Worm (Caenorhabditis elegans) whole organism, early embryonic: Measurements from ENCODE around the gene C03C10.5.

Source experiments
- B0310.2 ChIP-seq: sonication (generic microtip); optimal IDR thresholded peaks from 2 replicates; lab custom pipeline; 2016; ENCODE audit warnings: mild to moderate bottlenecking, missing genetic modification characterization, missing compliant biosample characterization
- F13C5.2 ChIP-seq: sonication (generic microtip); optimal IDR thresholded peaks from 2 replicates; lab custom pipeline; 2017; ENCODE audit warnings: mild to moderate bottlenecking, missing genetic modification characterization, inconsistent platforms, missing compliant biosample characterization
- aly-1 ChIP-seq: sonication (generic microtip); optimal IDR thresholded peaks from 2 replicates; lab custom pipeline; 2016; ENCODE audit warnings: missing genetic modification characterization, missing compliant biosample characterization
- ama-1 ChIP-seq: fragments of 150-350 bp; optimal IDR thresholded peaks from 2 replicates; lab custom pipeline; 2014
- ceh-13 ChIP-seq: fragments of 200-800 bp; sonication (Bioruptor generic); optimal IDR thresholded peaks from 2 replicates; lab custom pipeline; 2018; ENCODE audit warnings: mild to moderate bottlenecking, missing genetic modification characterization, missing compliant biosample characterization
- ceh-36 ChIP-seq: sonication (generic microtip); optimal IDR thresholded peaks from 2 replicates; lab custom pipeline; 2016; ENCODE audit warnings: missing genetic modification characterization, inconsistent platforms, missing compliant biosample characterization
- ets-7 ChIP-seq: sonication (generic microtip); optimal IDR thresholded peaks from 2 replicates; lab custom pipeline; 2016; ENCODE audit warnings: missing genotype, missing genetic modification characterization, missing compliant biosample characterization
- flt-1 ChIP-seq: fragments of 200-800 bp; sonication (Bioruptor generic); IDR thresholded peaks from 2 replicates; pipeline ENCODE4 v1.3.6; 2022; ENCODE audit warnings: missing genetic modification characterization, missing compliant biosample characterization
- hmbx-1 ChIP-seq: sonication (generic microtip); optimal IDR thresholded peaks from 2 replicates; lab custom pipeline; 2016; ENCODE audit warnings: mild to moderate bottlenecking, missing genetic modification characterization, missing compliant biosample characterization
- hmg-4 ChIP-seq: fragments of 200-800 bp; sonication (Bioruptor generic); optimal IDR thresholded peaks from 2 replicates; lab custom pipeline; 2018; ENCODE audit warnings: mild to moderate bottlenecking, missing genetic modification characterization, missing compliant biosample characterization
- hnd-1 ChIP-seq: sonication (generic microtip); optimal IDR thresholded peaks from 2 replicates; lab custom pipeline; 2016; ENCODE audit warnings: missing genetic modification characterization, missing compliant biosample characterization
- pes-1 ChIP-seq: fragments of 200-800 bp; sonication (Bioruptor generic); IDR thresholded peaks from 2 replicates; pipeline ENCODE4 v1.3.6; 2022; ENCODE audit warnings: missing genetic modification reagents, missing genetic modification characterization, missing compliant biosample characterization
- scrt-1 ChIP-seq: fragments of 200-800 bp; sonication (Bioruptor generic); IDR thresholded peaks from 2 replicates; pipeline ENCODE4 v1.3.6; 2022; ENCODE audit warnings: missing genetic modification characterization, missing compliant biosample characterization
- sea-1 ChIP-seq: fragments of 200-800 bp; sonication (Bioruptor generic); conservative IDR thresholded peaks from 2 replicates; pipeline ENCODE4 v1.3.6; 2022; ENCODE audit warnings: missing genetic modification characterization, missing compliant biosample characterization
- tbx-11 ChIP-seq: fragments of 200-800 bp; sonication (Bioruptor generic); IDR thresholded peaks from 2 replicates; pipeline ENCODE4 v1.3.6; 2022; ENCODE audit warnings: missing genetic modification characterization, missing compliant biosample characterization
- tbx-37 ChIP-seq: fragments of 200-800 bp; sonication (Bioruptor generic); conservative IDR thresholded peaks from 2 replicates; pipeline ENCODE4 v1.3.6; 2022; ENCODE audit warnings: missing genetic modification reagents, missing genetic modification characterization, missing compliant biosample characterization
- tra-4 ChIP-seq: sonication (generic microtip); optimal IDR thresholded peaks from 2 replicates; lab custom pipeline; 2017; ENCODE audit warnings: missing genetic modification characterization, missing compliant biosample characterization

Gene C03C10.5

DNA sequence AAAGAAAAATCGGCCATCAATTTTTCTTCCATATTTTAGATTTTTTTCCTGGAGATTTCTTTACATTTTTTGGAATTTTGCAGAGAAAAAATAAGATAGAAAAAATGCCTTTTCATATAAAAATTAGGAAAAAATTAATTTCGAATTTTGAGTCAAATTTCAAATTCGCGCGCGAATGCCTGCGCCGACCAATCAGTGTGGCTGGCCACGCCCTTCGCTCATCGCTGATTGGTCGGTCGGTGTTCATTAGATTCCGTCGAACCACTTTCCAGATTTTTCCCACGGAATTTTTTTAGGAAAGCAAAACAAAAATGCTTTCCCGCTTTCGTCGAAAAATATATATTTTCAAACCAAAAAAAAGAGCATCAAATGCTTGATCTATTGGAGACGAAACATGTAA, 28.5 kb upstream of the C03C10.5 start:
- TF ChIP-seq aly-1 (tag; lab: Kevin White, UChicago): no peak

DNA sequence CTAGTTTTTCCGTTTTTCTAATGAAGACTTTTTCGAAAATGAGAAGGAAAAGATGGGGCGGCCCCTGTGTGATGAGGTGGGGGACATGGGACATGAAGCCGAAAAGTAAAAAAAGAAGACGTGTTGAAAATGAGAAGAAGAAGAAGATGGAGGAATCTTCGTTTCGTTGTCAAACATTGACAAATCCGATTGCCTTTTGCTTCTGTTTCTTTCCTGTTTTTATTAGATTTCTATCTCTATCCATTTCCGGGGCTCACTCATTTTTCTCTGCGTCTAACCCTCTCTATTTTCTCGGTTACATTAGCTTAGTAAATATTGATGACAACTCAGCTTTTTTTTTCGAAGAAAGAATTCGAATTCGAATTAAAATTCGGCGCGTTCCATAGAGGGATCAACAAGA, 27.8 kb upstream of the C03C10.5 start:
- TF ChIP-seq aly-1 (tag; lab: Kevin White, UChicago) (no peak), tbx-11 (GFP tag; lab: Robert Waterston, UW) (no peak), flt-1 (GFP tag; lab: Robert Waterston, UW) (no peak), ceh-13 (GFP tag; lab: Kevin White, UChicago) (no peak), hmbx-1 (tag; lab: Kevin White, UChicago) (no peak)

- no peak for TF ChIP-seq flt-1 (GFP tag; lab: Robert Waterston, UW)
Observed at ce11 chrIII:4115085-4115484, 23.2 kb upstream of the C03C10.5 start, which contains the start of gene unc-103. TSS of gene unc-103 (plus strand) at chrIII:4115385.

ce11 chrIII:4113594-4113993, 21.7 kb upstream of the C03C10.5 start:
- TF ChIP-seq hnd-1 (tag; lab: Kevin White, UChicago) (no peak), F13C5.2 (no peak), flt-1 (GFP tag; lab: Robert Waterston, UW) (no peak), B0310.2 (tag; lab: Kevin White, UChicago) (no peak), tra-4 (tag; lab: Kevin White, UChicago) (no peak), ets-7 (tag; lab: Kevin White, UChicago) (no peak)

ce11 chrIII:4107929-4108520, 16.1 kb upstream of the C03C10.5 start:
- TF ChIP-seq hmbx-1 (tag; lab: Kevin White, UChicago): no peak
- TF ChIP-seq sea-1: no peak
- TF ChIP-seq tbx-11 (GFP tag; lab: Robert Waterston, UW): no peak
- TF ChIP-seq scrt-1: no peak

- TF ChIP-seq pes-1 (GFP tag; lab: Robert Waterston, UW): no peak
- no peak for TF ChIP-seq aly-1 (tag; lab: Kevin White, UChicago)
- no peak for TF ChIP-seq F13C5.2
- no peak for TF ChIP-seq hmg-4 (GFP tag; lab: Kevin White, UChicago)
- no peak for TF ChIP-seq tra-4 (tag; lab: Kevin White, UChicago)
- TF ChIP-seq B0310.2 (tag; lab: Kevin White, UChicago): no peak
- TF ChIP-seq ama-1 (lab: Kevin White, UChicago): no peak
- no peak for TF ChIP-seq ceh-36 (tag; lab: Kevin White, UChicago)
- no peak for TF ChIP-seq tbx-37 (GFP tag; lab: Robert Waterston, UW)
- no peak for TF ChIP-seq flt-1 (GFP tag; lab: Robert Waterston, UW)
- no peak for TF ChIP-seq hnd-1 (tag; lab: Kevin White, UChicago)
- no peak for TF ChIP-seq ets-7 (tag; lab: Kevin White, UChicago)
- no peak for TF ChIP-seq tbx-11 (GFP tag; lab: Robert Waterston, UW)
- no peak for TF ChIP-seq ceh-13 (GFP tag; lab: Kevin White, UChicago)
- TF ChIP-seq scrt-1: no peak
- no peak for TF ChIP-seq sea-1
- no peak for TF ChIP-seq hmbx-1 (tag; lab: Kevin White, UChicago)
Observed at ce11 chrIII:4107227-4107626, 15.3 kb upstream of the C03C10.5 start.

ce11 chrIII:4106611-4107010, 14.7 kb upstream of the C03C10.5 start:
- no peak for TF ChIP-seq tbx-37 (GFP tag; lab: Robert Waterston, UW)
- no peak for TF ChIP-seq ets-7 (tag; lab: Kevin White, UChicago)
- TF ChIP-seq B0310.2 (tag; lab: Kevin White, UChicago): no peak
- TF ChIP-seq ceh-36 (tag; lab: Kevin White, UChicago): no peak
- TF ChIP-seq flt-1 (GFP tag; lab: Robert Waterston, UW): no peak
- no peak for TF ChIP-seq tra-4 (tag; lab: Kevin White, UChicago)
- TF ChIP-seq hmg-4 (GFP tag; lab: Kevin White, UChicago): no peak
- TF ChIP-seq hnd-1 (tag; lab: Kevin White, UChicago): no peak
- no peak for TF ChIP-seq F13C5.2
- TF ChIP-seq aly-1 (tag; lab: Kevin White, UChicago): no peak
- TF ChIP-seq scrt-1: no peak
- no peak for TF ChIP-seq tbx-11 (GFP tag; lab: Robert Waterston, UW)
- no peak for TF ChIP-seq ama-1 (lab: Kevin White, UChicago)
- no peak for TF ChIP-seq pes-1 (GFP tag; lab: Robert Waterston, UW)
- no peak for TF ChIP-seq hmbx-1 (tag; lab: Kevin White, UChicago)
- TF ChIP-seq sea-1: no peak
- TF ChIP-seq ceh-13 (GFP tag; lab: Kevin White, UChicago): no peak

DNA sequence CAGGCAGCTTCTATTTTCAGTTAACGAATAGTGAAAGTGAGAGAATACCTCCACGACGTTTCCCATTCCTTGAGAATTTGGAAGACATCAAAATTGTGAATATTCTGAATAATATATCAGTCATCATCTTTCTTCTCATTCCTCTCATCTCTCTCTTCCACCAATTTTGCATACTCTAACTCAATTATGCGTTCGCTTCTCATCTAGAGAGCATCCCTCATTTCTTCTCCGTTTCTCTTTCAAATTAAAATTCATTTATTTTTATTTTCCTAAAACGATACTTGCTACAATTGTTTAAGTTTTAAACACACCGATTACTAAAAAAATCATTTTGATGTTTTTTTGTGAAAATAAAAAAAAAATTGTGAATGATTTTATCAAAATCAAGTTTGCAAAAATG, 11.3 kb upstream of the C03C10.5 start:
- no peak for TF ChIP-seq hmbx-1 (tag; lab: Kevin White, UChicago)
- TF ChIP-seq ama-1 (lab: Kevin White, UChicago): no peak
- TF ChIP-seq tbx-37 (GFP tag; lab: Robert Waterston, UW): no peak
- no peak for TF ChIP-seq tra-4 (tag; lab: Kevin White, UChicago)
- TF ChIP-seq flt-1 (GFP tag; lab: Robert Waterston, UW): no peak
- no peak for TF ChIP-seq aly-1 (tag; lab: Kevin White, UChicago)

DNA sequence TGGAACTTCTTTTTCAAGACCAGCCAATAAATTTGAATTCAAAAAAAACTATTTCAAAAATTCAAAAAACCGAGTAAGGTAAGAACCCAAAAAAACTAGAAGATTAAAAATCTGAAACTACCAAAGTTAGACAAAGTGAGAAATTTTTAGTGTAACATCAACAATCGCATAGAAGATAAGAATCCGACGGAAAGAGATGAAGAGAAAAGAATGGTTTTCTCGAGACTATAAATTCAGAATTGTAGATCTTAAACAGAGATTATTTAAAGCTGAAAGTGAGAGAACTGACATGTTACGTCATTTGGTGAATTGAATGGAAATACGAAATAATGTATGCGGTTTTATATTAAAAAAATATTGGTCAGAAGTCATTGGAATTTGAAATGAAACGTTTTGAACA, 10.1 kb upstream of the C03C10.5 start:
- TF ChIP-seq hnd-1 (tag; lab: Kevin White, UChicago) (no peak), sea-1 (no peak), flt-1 (GFP tag; lab: Robert Waterston, UW) (no peak), F13C5.2 (no peak), B0310.2 (tag; lab: Kevin White, UChicago) (no peak), tra-4 (tag; lab: Kevin White, UChicago) (no peak), hmbx-1 (tag; lab: Kevin White, UChicago) (no peak), scrt-1 (no peak), hmg-4 (GFP tag; lab: Kevin White, UChicago) (no peak), ets-7 (tag; lab: Kevin White, UChicago) (no peak)
